Worm (Caenorhabditis elegans) whole organism, late embryonic: Measurements from ENCODE around the gene C14A4.12.

Experiments used
- C38D4.7 ChIP-seq: fragments of 200-800 bp; sonication (Bioruptor generic); optimal IDR thresholded peaks from 2 replicates; lab custom pipeline; 2018; ENCODE audit warnings: mild to moderate bottlenecking, missing genetic modification characterization, moderate library complexity, missing compliant biosample characterization
- F13H6.1 ChIP-seq: sonication (generic microtip); optimal IDR thresholded peaks from 2 replicates; lab custom pipeline; 2016; ENCODE audit warnings: missing genetic modification characterization, missing compliant biosample characterization
- K09A11.1 ChIP-seq: sonication (generic microtip); optimal IDR thresholded peaks from 2 replicates; lab custom pipeline; 2017; ENCODE audit warnings: antibody characterized with exemption, mild to moderate bottlenecking, missing genetic modification characterization, missing compliant biosample characterization; ENCODE audit not compliant: insufficient read depth
- Y22D7AL.16 ChIP-seq: sonication (generic microtip); optimal IDR thresholded peaks from 2 replicates; lab custom pipeline; 2016; ENCODE audit warnings: missing genetic modification characterization, missing compliant biosample characterization
- ceh-14 ChIP-seq: sonication (generic microtip); optimal IDR thresholded peaks from 2 replicates; lab custom pipeline; 2016; ENCODE audit warnings: missing genotype, missing genetic modification characterization, missing compliant biosample characterization
- ceh-18 ChIP-seq: sonication (generic microtip); optimal IDR thresholded peaks from 2 replicates; lab custom pipeline; 2016; ENCODE audit warnings: missing genetic modification characterization, missing compliant biosample characterization
- ceh-19 ChIP-seq: fragments of 200-800 bp; sonication (Bioruptor generic); optimal IDR thresholded peaks from 2 replicates; lab custom pipeline; 2018; ENCODE audit warnings: mild to moderate bottlenecking, missing genetic modification characterization, missing compliant biosample characterization
- ceh-24 ChIP-seq: sonication (generic microtip); optimal IDR thresholded peaks from 2 replicates; lab custom pipeline; 2016; ENCODE audit warnings: mild to moderate bottlenecking, missing genetic modification characterization, missing compliant biosample characterization
- ceh-31 ChIP-seq: sonication (generic microtip); optimal IDR thresholded peaks from 2 replicates; lab custom pipeline; 2016; ENCODE audit warnings: missing genetic modification characterization, missing compliant biosample characterization
- ceh-48 ChIP-seq: sonication (generic microtip); optimal IDR thresholded peaks from 2 replicates; lab custom pipeline; 2016; ENCODE audit warnings: missing genetic modification characterization, inconsistent platforms, missing compliant biosample characterization
- dmd-4 ChIP-seq: sonication (generic microtip); optimal IDR thresholded peaks from 2 replicates; lab custom pipeline; 2016; ENCODE audit warnings: borderline replicate concordance, missing genetic modification characterization, missing compliant biosample characterization
- elt-2 ChIP-seq: sonication (generic microtip); optimal IDR thresholded peaks from 2 replicates; lab custom pipeline; 2016; ENCODE audit warnings: missing genetic modification reagents, missing genetic modification characterization, missing compliant biosample characterization
- elt-4 ChIP-seq: sonication (generic microtip); optimal IDR thresholded peaks from 2 replicates; lab custom pipeline; 2016; ENCODE audit warnings: missing genetic modification characterization, missing compliant biosample characterization
- eyg-1 ChIP-seq: sonication (generic microtip); optimal IDR thresholded peaks from 2 replicates; lab custom pipeline; 2016; ENCODE audit warnings: missing genotype, missing genetic modification characterization, missing compliant biosample characterization
- fkh-10 ChIP-seq: fragments of 150-350 bp; optimal IDR thresholded peaks from 2 replicates; lab custom pipeline; 2014; ENCODE audit warnings: missing biosample characterization, missing genetic modification reagents, missing genetic modification characterization
- fkh-6 ChIP-seq: sonication (generic microtip); optimal IDR thresholded peaks from 2 replicates; lab custom pipeline; 2016; ENCODE audit warnings: missing genetic modification characterization, missing compliant biosample characterization
- hlh-13 ChIP-seq: fragments of 200-800 bp; sonication (Bioruptor generic); optimal IDR thresholded peaks from 2 replicates; lab custom pipeline; 2018; ENCODE audit warnings: mild to moderate bottlenecking, missing genetic modification characterization, missing compliant biosample characterization
- hlh-15 ChIP-seq: sonication (generic microtip); optimal IDR thresholded peaks from 2 replicates; lab custom pipeline; 2016; ENCODE audit warnings: missing genetic modification characterization, missing compliant biosample characterization
- hlh-6 ChIP-seq: sonication (generic microtip); optimal IDR thresholded peaks from 2 replicates; lab custom pipeline; 2016; ENCODE audit warnings: missing genotype, missing genetic modification characterization, missing compliant biosample characterization
- hlh-8 ChIP-seq: sonication (generic microtip); optimal IDR thresholded peaks from 2 replicates; lab custom pipeline; 2016; ENCODE audit warnings: missing genotype, missing genetic modification characterization, missing compliant biosample characterization
- lim-6 ChIP-seq: sonication (generic microtip); optimal IDR thresholded peaks from 2 replicates; lab custom pipeline; 2016; ENCODE audit warnings: missing genetic modification characterization, missing compliant biosample characterization
- lin-11 ChIP-seq: fragments of 200-800 bp; sonication (Bioruptor generic); optimal IDR thresholded peaks from 2 replicates; lab custom pipeline; 2018; ENCODE audit warnings: mild to moderate bottlenecking, missing genetic modification characterization, missing compliant biosample characterization
- madf-2 ChIP-seq: sonication (generic microtip); optimal IDR thresholded peaks from 2 replicates; lab custom pipeline; 2017; ENCODE audit warnings: missing genetic modification characterization, missing compliant biosample characterization
- mec-3 ChIP-seq: sonication (generic microtip); optimal IDR thresholded peaks from 2 replicates; lab custom pipeline; 2016; ENCODE audit warnings: borderline replicate concordance, missing genetic modification characterization, missing compliant biosample characterization
- nhr-11 ChIP-seq: fragments of 150-350 bp; optimal IDR thresholded peaks from 2 replicates; lab custom pipeline; 2014; ENCODE audit warnings: missing biosample characterization, missing genetic modification characterization
- nhr-232 ChIP-seq: sonication (generic microtip); optimal IDR thresholded peaks from 2 replicates; lab custom pipeline; 2016; ENCODE audit warnings: missing genetic modification characterization, missing compliant biosample characterization
- npax-4 ChIP-seq: sonication (generic microtip); optimal IDR thresholded peaks from 2 replicates; lab custom pipeline; 2016; ENCODE audit warnings: missing genetic modification characterization, missing compliant biosample characterization
- odd-2 ChIP-seq: sonication (generic microtip); optimal IDR thresholded peaks from 2 replicates; lab custom pipeline; 2017; ENCODE audit warnings: antibody characterized with exemption, mild to moderate bottlenecking, missing genetic modification characterization, missing compliant biosample characterization
- pag-3 ChIP-seq: sonication (generic microtip); optimal IDR thresholded peaks from 2 replicates; lab custom pipeline; 2016; ENCODE audit warnings: missing compliant biosample characterization, missing genetic modification characterization, borderline replicate concordance
- pat-9 ChIP-seq: fragments of 200-800 bp; sonication (Bioruptor generic); optimal IDR thresholded peaks from 2 replicates; lab custom pipeline; 2018; ENCODE audit warnings: mild to moderate bottlenecking, missing genetic modification characterization, moderate library complexity, missing compliant biosample characterization
- pros-1 ChIP-seq: fragments of 150-350 bp; optimal IDR thresholded peaks from 2 replicates; lab custom pipeline; 2014; ENCODE audit warnings: missing biosample characterization, missing genetic modification reagents, missing genetic modification characterization
- sdc-2 ChIP-seq: sonication (generic microtip); optimal IDR thresholded peaks from 2 replicates; lab custom pipeline; 2016; ENCODE audit warnings: missing genotype, missing genetic modification characterization, missing compliant biosample characterization
- sox-2 ChIP-seq: fragments of 200-800 bp; sonication (Bioruptor generic); IDR thresholded peaks from 2 replicates; pipeline ENCODE4 v1.3.6; 2022; ENCODE audit warnings: missing genetic modification reagents, missing genetic modification characterization, missing compliant biosample characterization
- sox-4 ChIP-seq: sonication (generic microtip); optimal IDR thresholded peaks from 2 replicates; lab custom pipeline; 2017; ENCODE audit warnings: mild to moderate bottlenecking, missing genetic modification characterization, inconsistent platforms, missing compliant biosample characterization
- ttx-3 ChIP-seq: sonication (generic microtip); optimal IDR thresholded peaks from 2 replicates; lab custom pipeline; 2016; ENCODE audit warnings: missing genetic modification reagents, missing genetic modification characterization, missing compliant biosample characterization
- unc-42 ChIP-seq: sonication (generic microtip); optimal IDR thresholded peaks from 2 replicates; lab custom pipeline; 2016; ENCODE audit warnings: missing genotype, missing genetic modification characterization, missing compliant biosample characterization
- unc-55 ChIP-seq: sonication (generic microtip); optimal IDR thresholded peaks from 2 replicates; lab custom pipeline; 2017; ENCODE audit warnings: missing biosample characterization, missing genetic modification reagents, missing genetic modification characterization
- unc-86 ChIP-seq: sonication (generic microtip); optimal IDR thresholded peaks from 2 replicates; lab custom pipeline; 2016; ENCODE audit warnings: missing genetic modification characterization, missing compliant biosample characterization
- zip-5 ChIP-seq: sonication (generic microtip); optimal IDR thresholded peaks from 2 replicates; lab custom pipeline; 2016; ENCODE audit warnings: missing genetic modification characterization, missing compliant biosample characterization
- ztf-16 ChIP-seq: sonication (generic microtip); optimal IDR thresholded peaks from 2 replicates; lab custom pipeline; 2017; ENCODE audit warnings: missing genetic modification characterization, missing compliant biosample characterization

The C14A4.12 gene

ce11 chrII:10661448-10662064 lies 48.7 kb downstream of the C14A4.12 start:
- no peak for TF ChIP-seq eyg-1 (tag; lab: Kevin White, UChicago)
- TF ChIP-seq ceh-19: no peak
- TF ChIP-seq hlh-13: no peak
- no peak for TF ChIP-seq K09A11.1

ce11 chrII:10662279-10662678 lies 49.4 kb downstream of the C14A4.12 start:
- no peak for TF ChIP-seq fkh-10 (GFP tag; lab: Kevin White, UChicago)
- TF ChIP-seq hlh-6 (tag; lab: Kevin White, UChicago): no peak
- no peak for TF ChIP-seq ceh-24 (tag; lab: Kevin White, UChicago)
- TF ChIP-seq ceh-31 (tag; lab: Kevin White, UChicago): no peak
- TF ChIP-seq npax-4: no peak
- TF ChIP-seq ceh-18: no peak
- TF ChIP-seq hlh-8 (tag; lab: Kevin White, UChicago): no peak
- TF ChIP-seq elt-2 (tag; lab: Kevin White, UChicago): no peak
- TF ChIP-seq unc-86 (tag; lab: Kevin White, UChicago): no peak
- no peak for TF ChIP-seq ttx-3
- TF ChIP-seq pag-3: no peak
- no peak for TF ChIP-seq pat-9 (tag; lab: Kevin White, UChicago)
- TF ChIP-seq sox-4 (tag; lab: Kevin White, UChicago): no peak
- TF ChIP-seq lim-6 (tag; lab: Kevin White, UChicago): no peak

ce11 chrII:10662698-10663097 lies 49.9 kb downstream of the C14A4.12 start, which contains the start of gene D2089.8:
Gene D2089.8, minus strand, starts transcription at chrII:10662781.
- TF ChIP-seq fkh-6 (tag; lab: Kevin White, UChicago) (no peak), Y22D7AL.16 (tag; lab: Kevin White, UChicago) (no peak), unc-42 (tag; lab: Kevin White, UChicago) (peak; percentile 43), ceh-14 (tag; lab: Kevin White, UChicago) (peak; percentile 34), ceh-24 (tag; lab: Kevin White, UChicago) (no peak), mec-3 (tag; lab: Kevin White, UChicago) (no peak), ceh-48 (peak; percentile 4), odd-2 (no peak), zip-5 (tag; lab: Kevin White, UChicago) (no peak), hlh-15 (tag; lab: Kevin White, UChicago) (no peak), C38D4.7 (GFP tag; lab: Kevin White, UChicago) (no peak), F13H6.1 (no peak), sox-2 (GFP tag; lab: Robert Waterston, UW) (no peak), eyg-1 (tag; lab: Kevin White, UChicago) (no peak)

- TF ChIP-seq pros-1 (tag; lab: Kevin White, UChicago): no peak
- no peak for TF ChIP-seq madf-2 (tag; lab: Kevin White, UChicago)
- TF ChIP-seq ztf-16 (tag; lab: Kevin White, UChicago): no peak
- TF ChIP-seq zip-5 (tag; lab: Kevin White, UChicago): no peak
- no peak for TF ChIP-seq ttx-3
- TF ChIP-seq unc-55 (GFP tag; lab: Kevin White, UChicago): no peak
- no peak for TF ChIP-seq nhr-232 (tag; lab: Kevin White, UChicago)
- no peak for TF ChIP-seq dmd-4 (tag; lab: Kevin White, UChicago)
- no peak for TF ChIP-seq lin-11
- no peak for TF ChIP-seq ceh-31 (tag; lab: Kevin White, UChicago)
- no peak for TF ChIP-seq sdc-2 (tag; lab: Kevin White, UChicago)
- TF ChIP-seq elt-4 (tag; lab: Kevin White, UChicago): no peak
- no peak for TF ChIP-seq elt-2 (tag; lab: Kevin White, UChicago)
- TF ChIP-seq nhr-11 (tag; lab: Kevin White, UChicago): no peak
These were observed 52.2 kb downstream of the C14A4.12 start, which contains the start of gene D2089.3 for ce11 chrII:10665031-10665430. Gene D2089.3, minus strand, starts transcription at chrII:10665131.
